Fruit fly (Drosophila melanogaster) whole organism, embryonic: ENCODE results near the gene shi.

Experiments used
- Atf6 ChIP-seq: fragments of 200-800 bp; sonication (Bioruptor generic); IDR thresholded peaks from 2 replicates; pipeline ENCODE4 v1.3.6; 2022; ENCODE audit warnings: missing biosample characterization, missing genetic modification characterization
- B-H2 ChIP-seq: fragments of 200-800 bp; sonication (Bioruptor generic); optimal IDR thresholded peaks from 2 replicates; lab custom pipeline; 2018; ENCODE audit warnings: missing biosample characterization, mild to moderate bottlenecking, missing genetic modification characterization
- Bgb ChIP-seq: fragments of 200-800 bp; sonication (Bioruptor generic); IDR thresholded peaks from 2 replicates; pipeline ENCODE4 v1.3.6; 2022; ENCODE audit warnings: missing biosample characterization, missing genetic modification characterization; ENCODE audit not compliant: partially characterized antibody
- CG10654 ChIP-seq: fragments of 200-800 bp; sonication (Bioruptor generic); optimal IDR thresholded peaks from 2 replicates; lab custom pipeline; 2016; ENCODE audit warnings: missing biosample characterization, missing genetic modification characterization
- CG11723 ChIP-seq: fragments of 200-800 bp; sonication (Bioruptor generic); optimal IDR thresholded peaks from 2 replicates; lab custom pipeline; 2017; ENCODE audit warnings: missing biosample characterization, mild to moderate bottlenecking, missing genetic modification characterization
- CG14050 ChIP-seq: fragments of 200-800 bp; sonication (Bioruptor generic); IDR thresholded peaks from 3 replicates; pipeline ENCODE4 v1.3.6; 2022; ENCODE audit warnings: missing biosample characterization, missing genetic modification characterization
- CG15696 ChIP-seq: fragments of 200-800 bp; sonication (Bioruptor generic); optimal IDR thresholded peaks from 2 replicates; lab custom pipeline; 2019; ENCODE audit warnings: missing biosample characterization, mild to moderate bottlenecking, missing genetic modification characterization, moderate library complexity
- CG16815 ChIP-seq: fragments of 200-800 bp; sonication (Bioruptor generic); optimal IDR thresholded peaks from 3 replicates; lab custom pipeline; 2017; ENCODE audit warnings: missing biosample characterization, mild to moderate bottlenecking, missing genetic modification characterization
- CG18011 ChIP-seq: fragments of 200-800 bp; sonication (Bioruptor generic); optimal IDR thresholded peaks from 2 replicates; lab custom pipeline; 2017; ENCODE audit warnings: missing biosample characterization, missing genetic modification characterization, mild to moderate bottlenecking, moderate library complexity, missing genotype
- CG1832 ChIP-seq: fragments of 200-800 bp; sonication (Bioruptor generic); optimal IDR thresholded peaks from 2 replicates; lab custom pipeline; 2017; ENCODE audit warnings: missing biosample characterization, mild to moderate bottlenecking, missing genetic modification characterization, inconsistent platforms
- CG18619 ChIP-seq: fragments of 200-800 bp; sonication (Bioruptor generic); optimal IDR thresholded peaks from 3 replicates; lab custom pipeline; 2017; ENCODE audit warnings: missing biosample characterization, mild to moderate bottlenecking, missing genetic modification characterization
- CG2202 ChIP-seq: fragments of 200-800 bp; sonication (Bioruptor generic); optimal IDR thresholded peaks from 2 replicates; lab custom pipeline; 2018; ENCODE audit warnings: missing biosample characterization, mild to moderate bottlenecking, missing genetic modification characterization
- CG31388 ChIP-seq: fragments of 200-800 bp; sonication (Bioruptor generic); optimal IDR thresholded peaks from 2 replicates; lab custom pipeline; 2016; ENCODE audit warnings: missing biosample characterization, missing genetic modification characterization
- CG3838 ChIP-seq: fragments of 200-800 bp; sonication (Bioruptor generic); optimal IDR thresholded peaks from 3 replicates; lab custom pipeline; 2016; ENCODE audit warnings: missing biosample characterization, missing genetic modification characterization
- CG7556 ChIP-seq: fragments of 200-800 bp; sonication (Bioruptor generic); optimal IDR thresholded peaks from 2 replicates; lab custom pipeline; 2017; ENCODE audit warnings: missing biosample characterization, mild to moderate bottlenecking, missing genetic modification characterization
- CG8388 ChIP-seq: fragments of 200-800 bp; sonication (Bioruptor generic); optimal IDR thresholded peaks from 2 replicates; lab custom pipeline; 2019; ENCODE audit warnings: missing biosample characterization, mild to moderate bottlenecking, missing genetic modification characterization, moderate library complexity
- CG9609 ChIP-seq: fragments of 200-800 bp; sonication (Bioruptor generic); optimal IDR thresholded peaks from 3 replicates; lab custom pipeline; 2016; ENCODE audit warnings: missing biosample characterization, missing genetic modification characterization
- CG9727 ChIP-seq: fragments of 200-800 bp; sonication (Bioruptor generic); optimal IDR thresholded peaks from 3 replicates; lab custom pipeline; 2017; ENCODE audit warnings: missing biosample characterization, mild to moderate bottlenecking, missing genetic modification characterization
- Chrac-16 ChIP-seq: fragments of 200-800 bp; sonication (Bioruptor generic); optimal IDR thresholded peaks from 3 replicates; lab custom pipeline; 2016; ENCODE audit warnings: missing biosample characterization, missing genetic modification characterization
- CoRest ChIP-seq: fragments of 200-800 bp; sonication (Bioruptor generic); optimal IDR thresholded peaks from 3 replicates; lab custom pipeline; 2018; ENCODE audit warnings: missing biosample characterization, mild to moderate bottlenecking, missing genetic modification characterization, moderate library complexity
- Drgx ChIP-seq: fragments of 200-800 bp; sonication (Bioruptor generic); IDR thresholded peaks from 2 replicates; pipeline ENCODE4 v1.3.6; 2022; ENCODE audit warnings: missing biosample characterization, missing genetic modification characterization
- GATAe ChIP-seq: fragments of 200-800 bp; sonication (Bioruptor generic); conservative IDR thresholded peaks from 2 replicates; pipeline ENCODE4 v1.3.6; 2022; ENCODE audit warnings: missing biosample characterization, missing genetic modification characterization
- H2.0 ChIP-seq: fragments of 200-800 bp; sonication (Bioruptor generic); IDR thresholded peaks from 2 replicates; pipeline ENCODE4 v1.3.6; 2022; ENCODE audit warnings: missing biosample characterization, missing genetic modification characterization
- Hey ChIP-seq: fragments of 200-800 bp; sonication (Bioruptor generic); optimal IDR thresholded peaks from 3 replicates; lab custom pipeline; 2018; ENCODE audit warnings: missing biosample characterization, mild to moderate bottlenecking, missing genetic modification characterization
- Jarid2 ChIP-seq: fragments of 200-800 bp; sonication (Bioruptor generic); optimal IDR thresholded peaks from 3 replicates; lab custom pipeline; 2017; ENCODE audit warnings: mild to moderate bottlenecking, missing biosample characterization, missing genetic modification reagents, missing genetic modification characterization
- MESR4 ChIP-seq: fragments of 200-800 bp; sonication (Bioruptor generic); optimal IDR thresholded peaks from 2 replicates; lab custom pipeline; 2018; ENCODE audit warnings: missing biosample characterization, mild to moderate bottlenecking, missing genetic modification characterization, moderate library complexity
- PHDP ChIP-seq: fragments of 200-800 bp; sonication (Bioruptor generic); optimal IDR thresholded peaks from 3 replicates; lab custom pipeline; 2018; ENCODE audit warnings: missing biosample characterization, mild to moderate bottlenecking, missing genetic modification characterization, moderate library complexity
- Trl ChIP-seq, 3 experiments: fragments of >200 bp in 2 of 3; fragments of 200-800 bp in 1 of 3; sonication (Bioruptor generic) in 1 of 3; optimal IDR thresholded peaks; 2 replicates in 1 of 3; 3 replicates in 2 of 3; lab custom pipeline; 2016 to 2017; ENCODE audit warnings: missing biosample characterization in 1 of 3, missing genetic modification characterization in 1 of 3
- ab ChIP-seq: fragments of 200-800 bp; sonication (Bioruptor generic); optimal IDR thresholded peaks from 2 replicates; lab custom pipeline; 2016; ENCODE audit warnings: missing biosample characterization, missing genetic modification characterization
- abd-A ChIP-seq: fragments of 200-800 bp; sonication (Bioruptor generic); optimal IDR thresholded peaks from 3 replicates; lab custom pipeline; 2019; ENCODE audit warnings: missing biosample characterization, mild to moderate bottlenecking, missing genetic modification characterization, moderate library complexity
- aop ChIP-seq: fragments of 200-800 bp; sonication (Bioruptor generic); IDR thresholded peaks from 2 replicates; pipeline ENCODE4 v1.3.6; 2022; ENCODE audit warnings: missing biosample characterization, missing genetic modification characterization
- ara ChIP-seq: fragments of 200-800 bp; sonication (Bioruptor generic); IDR thresholded peaks from 2 replicates; pipeline ENCODE4 v1.3.6; 2022; ENCODE audit warnings: missing biosample characterization, missing genetic modification characterization
- ash1 ChIP-seq: fragments of 200-800 bp; sonication (Bioruptor generic); optimal IDR thresholded peaks from 2 replicates; lab custom pipeline; 2018; ENCODE audit warnings: missing biosample characterization, mild to moderate bottlenecking, missing genetic modification characterization
- corto ChIP-seq: fragments of 200-800 bp; sonication (Bioruptor generic); optimal IDR thresholded peaks from 2 replicates; lab custom pipeline; 2016; ENCODE audit warnings: missing biosample characterization, mild to moderate bottlenecking, missing genetic modification characterization, moderate library complexity
- dan ChIP-seq: fragments of 200-800 bp; sonication (Bioruptor generic); IDR thresholded peaks from 2 replicates; pipeline ENCODE4 v1.3.6; 2022; ENCODE audit warnings: missing biosample characterization, missing genetic modification characterization
- emc ChIP-seq: fragments of 200-800 bp; sonication (Bioruptor generic); optimal IDR thresholded peaks from 2 replicates; lab custom pipeline; 2016; ENCODE audit warnings: missing biosample characterization, missing genetic modification characterization
- grau ChIP-seq: fragments of 200-800 bp; optimal IDR thresholded peaks from 3 replicates; lab custom pipeline; 2019; ENCODE audit warnings: missing biosample characterization, mild to moderate bottlenecking, missing genetic modification characterization, moderate library complexity
- gsb-n ChIP-seq: fragments of 200-800 bp; sonication (Bioruptor generic); optimal IDR thresholded peaks from 3 replicates; lab custom pipeline; 2018; ENCODE audit warnings: missing biosample characterization, mild to moderate bottlenecking, missing genetic modification characterization
- gt ChIP-seq: fragments of 200-800 bp; sonication (Bioruptor generic); IDR thresholded peaks from 2 replicates; pipeline ENCODE4 v1.3.6; 2022; ENCODE audit warnings: missing biosample characterization, missing genetic modification characterization
- h ChIP-seq: fragments of >200 bp; optimal IDR thresholded peaks from 2 replicates; lab custom pipeline; 2017
- lola ChIP-seq, 3 experiments: fragments of >200 bp in 2 of 3; fragments of 200-800 bp in 1 of 3; sonication (Bioruptor generic) in 1 of 3; optimal IDR thresholded peaks; 2 replicates each; lab custom pipeline; 2017 to 2019; ENCODE audit warnings: missing biosample characterization in 3 of 3, missing genetic modification characterization in 3 of 3, mild to moderate bottlenecking in 1 of 3, moderate library complexity in 1 of 3
- pum ChIP-seq: fragments of 200-800 bp; sonication (Bioruptor generic); optimal IDR thresholded peaks from 2 replicates; lab custom pipeline; 2016; ENCODE audit warnings: missing biosample characterization, missing genetic modification characterization
- slp2 ChIP-seq: fragments of 200-800 bp; sonication (Bioruptor generic); optimal IDR thresholded peaks from 2 replicates; lab custom pipeline; 2016; ENCODE audit warnings: missing biosample characterization, missing genetic modification characterization
- stc ChIP-seq: fragments of 200-800 bp; sonication (Bioruptor generic); IDR thresholded peaks from 2 replicates; pipeline ENCODE4 v1.3.6; 2022; ENCODE audit warnings: missing biosample characterization, missing genetic modification characterization
- unc-4 ChIP-seq: fragments of 200-800 bp; sonication (Bioruptor generic); IDR thresholded peaks from 2 replicates; pipeline ENCODE4 v1.3.6; 2022; ENCODE audit warnings: missing biosample characterization, missing genetic modification characterization; ENCODE audit not compliant: partially characterized antibody
- usp ChIP-seq: fragments of >200 bp; optimal IDR thresholded peaks from 2 replicates; lab custom pipeline; 2017; ENCODE audit warnings: missing biosample characterization, missing genetic modification characterization
- wdn ChIP-seq: fragments of 200-800 bp; sonication (Bioruptor generic); IDR thresholded peaks from 2 replicates; pipeline ENCODE4 v1.3.6; 2022; ENCODE audit warnings: missing biosample characterization, missing genetic modification characterization
- wor ChIP-seq: fragments of 200-800 bp; sonication (Bioruptor generic); IDR thresholded peaks from 2 replicates; pipeline ENCODE4 v1.3.6; 2022; ENCODE audit warnings: missing biosample characterization, missing genetic modification characterization
- zen2 ChIP-seq: fragments of 200-800 bp; sonication (Bioruptor generic); IDR thresholded peaks from 3 replicates; pipeline ENCODE4 v1.3.6; 2022; ENCODE audit warnings: missing biosample characterization, missing genetic modification characterization; ENCODE audit not compliant: partially characterized antibody
- zfh2 ChIP-seq: fragments of 200-800 bp; sonication (Bioruptor generic); optimal IDR thresholded peaks from 2 replicates; lab custom pipeline; 2016; ENCODE audit warnings: missing biosample characterization, missing genetic modification characterization

shi gene

dm6 chrX:15891606-15892345 lies at the start of gene shi (continued):
- no peak for TF ChIP-seq grau (tag; lab: Kevin White, UChicago)
- no peak for TF ChIP-seq CG1832 (GFP tag; lab: Kevin White, UChicago)
- no peak for TF ChIP-seq lola (GFP tag; optimal IDR thresholded peaks at IDR 0.05; lab: Kevin White, UChicago)
- TF ChIP-seq CG3838 (GFP tag; lab: Kevin White, UChicago) = no peak
- no peak for TF ChIP-seq h (lab: Kevin White, UChicago)
- no peak for TF ChIP-seq pum (GFP tag; lab: Kevin White, UChicago)
- no peak for TF ChIP-seq CG9609
- TF ChIP-seq CG9727 (GFP tag; lab: Kevin White, UChicago) = no peak
- TF ChIP-seq H2.0 = no peak
- no peak for TF ChIP-seq CG10654 (GFP tag; lab: Kevin White, UChicago)
- no peak for TF ChIP-seq slp2 (GFP tag; lab: Kevin White, UChicago)
- peak; percentile 96 for TF ChIP-seq unc-4
- no peak for TF ChIP-seq CG11723
- no peak for TF ChIP-seq CG14050 (GFP tag; lab: Robert Waterston, UW)
- TF ChIP-seq Trl (optimal IDR thresholded peaks at IDR 0.05; lab: Kevin White, UChicago) = no peak
- no peak for TF ChIP-seq Trl (GFP tag; optimal IDR thresholded peaks at IDR 0.05; lab: Kevin White, UChicago)
- no peak for TF ChIP-seq CG7556
- no peak for TF ChIP-seq emc
- TF ChIP-seq Drgx (GFP tag; lab: Robert Waterston, UW) = no peak
- TF ChIP-seq Jarid2 (GFP tag; lab: Kevin White, UChicago) = peak; percentile 81
- peak; percentile 72 for TF ChIP-seq MESR4 (GFP tag; lab: Kevin White, UChicago)
- TF ChIP-seq ash1 (GFP tag; lab: Kevin White, UChicago) = no peak
- TF ChIP-seq CG8388 (GFP tag; lab: Kevin White, UChicago) = no peak
- peak; percentile 63 for TF ChIP-seq B-H2 (GFP tag; lab: Kevin White, UChicago)
- no peak for TF ChIP-seq Chrac-16 (GFP tag; lab: Kevin White, UChicago)
- TF ChIP-seq Atf6 (GFP tag; lab: Robert Waterston, UW) = no peak
- TF ChIP-seq gt = no peak
- peak; percentile 97; the same call in 2 of the 3 replicates for TF ChIP-seq zen2
- TF ChIP-seq CG18619 = no peak
- TF ChIP-seq CG15696 = no peak
- no peak for TF ChIP-seq CG31388 (GFP tag; lab: Kevin White, UChicago)
- TF ChIP-seq Hey (tag; lab: Kevin White, UChicago) = no peak
- TF ChIP-seq CG2202 = no peak
- no peak for TF ChIP-seq wdn (GFP tag; lab: Robert Waterston, UW)
- TF ChIP-seq ab = no peak
- TF ChIP-seq abd-A (tag; lab: Kevin White, UChicago) = peak; percentile 83
- TF ChIP-seq GATAe (GFP tag; lab: Robert Waterston, UW) = no peak
- TF ChIP-seq stc (GFP tag; lab: Robert Waterston, UW) = no peak
- TF ChIP-seq gsb-n = peak; percentile 15
- no peak for TF ChIP-seq ara (GFP tag; lab: Robert Waterston, UW)
- TF ChIP-seq dan = no peak
- peak; percentile 99 for TF ChIP-seq Bgb (GFP tag; lab: Robert Waterston, UW)
- no peak for TF ChIP-seq aop (GFP tag; lab: Robert Waterston, UW)
- no peak for TF ChIP-seq CG18011
- no peak for TF ChIP-seq usp (GFP tag; lab: Kevin White, UChicago)
- peak; percentile 11 for TF ChIP-seq PHDP (tag; lab: Kevin White, UChicago)
- no peak for TF ChIP-seq CG16815
- TF ChIP-seq zfh2 (GFP tag; lab: Kevin White, UChicago) = peak; percentile 13
- no peak for TF ChIP-seq CoRest
- TF ChIP-seq corto (GFP tag; lab: Kevin White, UChicago) = no peak
- no peak for TF ChIP-seq wor (GFP tag; lab: Robert Waterston, UW)
